Worm (Caenorhabditis elegans) whole organism, L4 larva: ENCODE results near the gene R11D1.13.

Source experiments
- Y48G9A.11 ChIP-seq: fragments of 200-800 bp; sonication (Bioruptor generic); IDR thresholded peaks from 2 replicates; pipeline ENCODE4 v1.3.6; 2022; ENCODE audit warnings: missing genetic modification reagents, missing genetic modification characterization, missing compliant biosample characterization
- Y5F2A.4 ChIP-seq: fragments of 200-800 bp; sonication (Bioruptor generic); optimal IDR thresholded peaks from 2 replicates; lab custom pipeline; 2018; ENCODE audit warnings: mild to moderate bottlenecking, missing genetic modification characterization, missing compliant biosample characterization
- aly-2 ChIP-seq: sonication (generic microtip); optimal IDR thresholded peaks from 2 replicates; lab custom pipeline; 2018; ENCODE audit warnings: missing biosample characterization, missing genetic modification characterization
- ama-1 ChIP-seq: fragments of 150-350 bp; optimal IDR thresholded peaks from 2 replicates; lab custom pipeline; 2014; ENCODE audit warnings: inconsistent platforms, mixed read lengths
- ceh-28 ChIP-seq: fragments of 150-350 bp; optimal IDR thresholded peaks from 2 replicates; lab custom pipeline; 2014; ENCODE audit warnings: missing biosample characterization, missing genetic modification reagents, missing genetic modification characterization
- ceh-32 ChIP-seq: sonication (generic microtip); optimal IDR thresholded peaks from 2 replicates; lab custom pipeline; 2016; ENCODE audit warnings: mild to moderate bottlenecking, missing genetic modification characterization, missing compliant biosample characterization; ENCODE audit not compliant: poor library complexity
- ceh-62 ChIP-seq: sonication (generic microtip); optimal IDR thresholded peaks from 2 replicates; lab custom pipeline; 2017; ENCODE audit warnings: missing biosample characterization, missing genetic modification characterization
- ces-1 ChIP-seq: fragments of 150-350 bp; sonication (generic microtip); optimal IDR thresholded peaks from 4 replicates; lab custom pipeline; 2014; ENCODE audit warnings: missing biosample characterization, missing genetic modification reagents, missing genetic modification characterization
- cey-2 ChIP-seq: sonication (generic microtip); optimal IDR thresholded peaks from 3 replicates; lab custom pipeline; 2017; ENCODE audit warnings: missing genetic modification characterization, mild to moderate bottlenecking, missing compliant biosample characterization, antibody characterized with exemption, borderline replicate concordance; ENCODE audit not compliant: insufficient read depth
- dmd-6 ChIP-seq: fragments of 200-800 bp; sonication (Bioruptor generic); IDR thresholded peaks from 2 replicates; pipeline ENCODE4 v1.3.6; 2022; ENCODE audit warnings: missing genetic modification reagents, missing genetic modification characterization, missing compliant biosample characterization
- dpl-1 ChIP-seq: fragments of 150-350 bp; optimal IDR thresholded peaks from 2 replicates; lab custom pipeline; 2014; ENCODE audit warnings: missing biosample characterization, missing genetic modification reagents, missing genetic modification characterization
- fkh-10 ChIP-seq: fragments of 150-350 bp; optimal IDR thresholded peaks from 2 replicates; lab custom pipeline; 2014; ENCODE audit warnings: missing biosample characterization, missing genetic modification reagents, missing genetic modification characterization
- hlh-30 ChIP-seq: sonication (generic microtip); optimal IDR thresholded peaks from 2 replicates; lab custom pipeline; 2017; ENCODE audit warnings: antibody characterized with exemption, mild to moderate bottlenecking, missing genetic modification characterization, missing compliant biosample characterization; ENCODE audit not compliant: insufficient read depth
- lin-1 ChIP-seq: fragments of 200-800 bp; sonication (Bioruptor generic); IDR thresholded peaks from 2 replicates; pipeline ENCODE4 v1.3.6; 2022; ENCODE audit warnings: missing genetic modification reagents, missing genetic modification characterization, missing compliant biosample characterization
- lin-38 ChIP-seq: fragments of 200-800 bp; sonication (Bioruptor generic); IDR thresholded peaks from 2 replicates; pipeline ENCODE4 v1.3.6; 2022; ENCODE audit warnings: missing genetic modification reagents, missing genetic modification characterization, missing compliant biosample characterization
- madf-9 ChIP-seq: fragments of 200-800 bp; sonication (Bioruptor generic); conservative IDR thresholded peaks from 2 replicates; pipeline ENCODE4 v1.3.6; 2022; ENCODE audit warnings: missing genetic modification reagents, missing genetic modification characterization, missing compliant biosample characterization
- mdl-1 ChIP-seq, 2 experiments: fragments of 150-350 bp in 1 of 2; sonication (generic microtip) in 1 of 2; optimal IDR thresholded peaks; 2 replicates each; lab custom pipeline; 2014 to 2017; ENCODE audit warnings: missing biosample characterization in 2 of 2, missing genetic modification characterization in 2 of 2
- mdt-29 ChIP-seq: fragments of 200-800 bp; sonication (Bioruptor generic); IDR thresholded peaks from 2 replicates; pipeline ENCODE4 v1.3.6; 2022; ENCODE audit warnings: missing genetic modification reagents, missing genetic modification characterization, missing compliant biosample characterization
- mep-1 ChIP-seq: fragments of 150-350 bp; sonication (generic microtip); optimal IDR thresholded peaks from 3 replicates; lab custom pipeline; 2014; ENCODE audit warnings: missing biosample characterization, missing genetic modification characterization
- nhr-102 ChIP-seq: sonication (generic microtip); optimal IDR thresholded peaks from 2 replicates; lab custom pipeline; 2016; ENCODE audit warnings: mild to moderate bottlenecking, missing genetic modification characterization, moderate library complexity, missing compliant biosample characterization
- nhr-11 ChIP-seq: fragments of 150-350 bp; optimal IDR thresholded peaks from 2 replicates; lab custom pipeline; 2014; ENCODE audit warnings: missing biosample characterization, missing genetic modification characterization
- nhr-6 ChIP-seq: fragments of 150-350 bp; optimal IDR thresholded peaks from 2 replicates; lab custom pipeline; 2014; ENCODE audit warnings: missing biosample characterization, missing genetic modification characterization
- skn-1 ChIP-seq: fragments of 150-350 bp; optimal IDR thresholded peaks from 2 replicates; lab custom pipeline; 2014; ENCODE audit warnings: missing biosample characterization, missing genetic modification characterization
- snpc-1.2 ChIP-seq: fragments of 200-800 bp; sonication (Bioruptor generic); IDR thresholded peaks from 2 replicates; pipeline ENCODE4 v1.3.6; 2022; ENCODE audit warnings: missing genetic modification reagents, missing genetic modification characterization, missing compliant biosample characterization
- spr-1 ChIP-seq: sonication (generic microtip); optimal IDR thresholded peaks from 2 replicates; lab custom pipeline; 2016; ENCODE audit warnings: mild to moderate bottlenecking, missing genetic modification characterization, missing compliant biosample characterization
- spr-3 ChIP-seq: fragments of 200-800 bp; sonication (Bioruptor generic); optimal IDR thresholded peaks from 2 replicates; lab custom pipeline; 2018; ENCODE audit warnings: mild to moderate bottlenecking, missing genetic modification characterization, missing compliant biosample characterization
- tag-97 ChIP-seq: fragments of 200-800 bp; sonication (Bioruptor generic); IDR thresholded peaks from 2 replicates; pipeline ENCODE4 v1.3.6; 2022; ENCODE audit warnings: missing genetic modification characterization, missing compliant biosample characterization
- unc-130 ChIP-seq: sonication (generic microtip); optimal IDR thresholded peaks from 2 replicates; lab custom pipeline; 2016; ENCODE audit warnings: missing genetic modification reagents, missing genetic modification characterization, missing compliant biosample characterization
- unc-62 ChIP-seq, 3 experiments: fragments of 150-350 bp in 1 of 3; sonication (generic microtip); optimal IDR thresholded peaks in 2 of 3; peaks in 1 of 3; 1 replicate in 1 of 3; 2 replicates in 2 of 3; lab custom pipeline; 2014 to 2017; ENCODE audit warnings: missing biosample characterization in 3 of 3, missing genetic modification characterization in 3 of 3, missing genetic modification reagents in 3 of 3, missing genotype in 1 of 3
- zag-1 ChIP-seq: fragments of 150-350 bp; optimal IDR thresholded peaks from 2 replicates; lab custom pipeline; 2014; ENCODE audit warnings: missing biosample characterization, missing genetic modification characterization
- zip-2 ChIP-seq: fragments of 150-350 bp; optimal IDR thresholded peaks from 2 replicates; lab custom pipeline; 2014; ENCODE audit warnings: missing biosample characterization, missing genetic modification characterization
- ztf-11 ChIP-seq: fragments of 150-350 bp; optimal IDR thresholded peaks from 2 replicates; lab custom pipeline; 2014; ENCODE audit warnings: missing biosample characterization, missing genetic modification characterization

Gene R11D1.13

DNA sequence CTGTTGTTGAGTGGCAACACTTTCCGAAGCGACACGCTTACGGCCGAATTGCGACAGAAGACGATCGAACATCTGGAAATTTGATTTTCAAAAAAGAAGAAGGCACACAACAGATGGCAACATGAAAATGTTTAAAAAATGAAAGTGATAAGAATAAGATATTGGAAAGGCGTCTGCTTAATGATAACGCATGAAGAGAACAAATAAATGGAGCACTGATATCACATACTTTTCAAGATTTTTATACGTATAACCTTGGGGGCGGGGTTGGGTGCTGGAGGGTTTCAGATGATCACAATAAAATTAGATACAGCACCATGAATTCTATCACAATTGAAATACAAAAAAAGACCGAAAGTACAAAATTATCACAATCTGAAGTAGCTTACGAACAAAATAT, 18.0 kb downstream of the R11D1.13 start, which contains the start of gene C15C8.7 (continued):
- no peak for TF ChIP-seq ceh-62
- TF ChIP-seq zag-1 (tag; lab: Kevin White, UChicago) = no peak
- no peak for TF ChIP-seq cey-2 (tag; lab: Kevin White, UChicago)
- no peak for TF ChIP-seq unc-62 (GFP tag; optimal IDR thresholded peaks at IDR 0.05 in 1 of 2; lab: Kevin White, UChicago)
- TF ChIP-seq unc-62 (tag; optimal IDR thresholded peaks at IDR 0.05; lab: Kevin White, UChicago) = no peak
- no peak for TF ChIP-seq nhr-102
- no peak for TF ChIP-seq spr-3 (GFP tag; lab: Kevin White, UChicago)
- TF ChIP-seq mdl-1 (tag; optimal IDR thresholded peaks at IDR 0.05; lab: Kevin White, UChicago) = no peak
- TF ChIP-seq Y48G9A.11 (GFP tag; lab: Robert Waterston, UW) = no peak
- TF ChIP-seq, all 104 proteins: peak for 10

DNA sequence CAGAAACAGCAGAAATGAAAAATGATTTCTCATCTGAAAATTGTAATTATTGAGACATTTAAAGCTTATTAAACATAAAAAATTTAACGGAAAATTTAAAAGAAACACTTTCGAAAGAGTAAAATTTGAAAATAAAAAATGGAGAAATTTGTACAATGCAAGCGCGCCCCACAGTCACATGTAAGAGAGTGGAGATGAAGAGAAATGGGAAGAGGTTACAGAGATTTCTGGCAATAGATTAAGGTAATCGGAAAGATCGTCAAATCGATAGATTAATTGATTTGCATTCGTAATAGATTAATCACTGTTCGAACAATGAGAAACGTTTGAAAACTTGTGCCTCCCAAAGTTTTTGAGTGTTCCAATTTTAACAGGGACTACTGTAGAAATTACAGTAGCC, 20.5 kb downstream of the R11D1.13 start, which contains the start of gene C15C8.4:
Gene C15C8.4, minus strand, starts transcription at position 33 of the 400 bp plus-strand sequence.
- TF ChIP-seq Y5F2A.4 (GFP tag; lab: Kevin White, UChicago) = no peak
- peak; percentile 17 for TF ChIP-seq dpl-1 (GFP tag; lab: Kevin White, UChicago)
- peak; percentile 54 for TF ChIP-seq nhr-6 (tag; lab: Kevin White, UChicago)
- TF ChIP-seq tag-97 (GFP tag; lab: Robert Waterston, UW) = no peak
- no peak for TF ChIP-seq nhr-102
- TF ChIP-seq unc-130 (GFP tag; lab: Kevin White, UChicago) = no peak

DNA sequence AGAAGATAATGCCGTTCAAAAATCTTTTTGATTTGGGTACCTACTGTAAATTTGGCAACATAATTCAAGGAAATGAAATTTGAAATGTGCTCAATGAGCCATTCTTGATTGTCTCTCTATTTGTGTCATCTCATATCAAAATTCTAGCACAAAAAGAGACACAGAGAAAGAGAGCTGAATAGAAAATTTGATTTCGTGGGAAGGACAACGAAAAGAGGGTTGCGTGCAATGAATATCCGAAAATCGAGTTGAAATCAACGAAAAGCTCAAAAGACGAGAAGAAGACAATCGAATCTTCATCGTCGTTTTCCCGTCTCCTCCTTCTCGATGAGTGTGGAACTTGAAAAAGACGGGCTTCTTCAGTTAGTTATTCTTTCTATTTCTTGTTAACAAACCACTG, 20.9 kb downstream of the R11D1.13 start, which contains the start of gene C15C8.5:
Gene C15C8.5, plus strand, starts transcription at position 152 of the 400 bp plus-strand sequence.
- TF ChIP-seq lin-38 (no peak), ztf-11 (tag; lab: Kevin White, UChicago) (no peak), lin-1 (GFP tag; lab: Robert Waterston, UW) (no peak), ces-1 (GFP tag; lab: Kevin White, UChicago) (peak; percentile 91), ama-1 (lab: Kevin White, UChicago) (no peak), zip-2 (tag; lab: Kevin White, UChicago) (no peak), hlh-30 (tag; lab: Kevin White, UChicago) (no peak), madf-9 (GFP tag; lab: Robert Waterston, UW) (no peak), snpc-1.2 (no peak), fkh-10 (GFP tag; lab: Kevin White, UChicago) (peak; percentile 97), spr-1 (tag; lab: Kevin White, UChicago) (no peak), ceh-28 (tag; lab: Kevin White, UChicago) (no peak), ceh-32 (tag; lab: Kevin White, UChicago) (no peak), aly-2 (tag; lab: Kevin White, UChicago) (no peak)

DNA sequence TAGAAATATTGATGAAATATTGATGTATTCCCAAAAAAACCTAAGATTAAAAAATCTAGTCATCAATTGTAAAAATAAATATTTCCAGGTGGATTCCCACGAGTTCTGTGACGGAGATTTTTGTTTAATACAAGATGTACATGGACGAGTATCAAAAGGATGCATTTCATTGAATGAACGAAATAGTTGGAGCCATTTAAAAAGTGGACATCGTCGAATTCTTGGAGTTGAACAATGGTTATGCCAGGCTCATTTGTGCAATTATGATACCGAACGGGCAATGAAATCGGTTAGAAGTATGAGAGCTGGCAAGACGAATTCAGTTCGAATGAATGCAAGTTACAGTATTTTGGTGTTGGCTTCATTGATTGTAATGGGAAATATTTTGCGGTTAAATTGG, 22.6 kb downstream of the R11D1.13 start:
- TF ChIP-seq mep-1 (tag; lab: Kevin White, UChicago) = no peak
- no peak for TF ChIP-seq mdl-1 (tag; optimal IDR thresholded peaks at IDR 0.05; lab: Kevin White, UChicago)
- no peak for TF ChIP-seq mdt-29
- TF ChIP-seq dmd-6 (GFP tag; lab: Robert Waterston, UW) = no peak
- no peak for TF ChIP-seq nhr-11 (tag; lab: Kevin White, UChicago)
- TF ChIP-seq unc-62 (GFP tag; optimal IDR thresholded peaks at IDR 0.05 in 1 of 2; lab: Kevin White, UChicago) = peak in 1 of 2 experiments; percentile 94
- no peak for TF ChIP-seq unc-62 (tag; optimal IDR thresholded peaks at IDR 0.05; lab: Kevin White, UChicago)
- no peak for TF ChIP-seq lin-38

DNA sequence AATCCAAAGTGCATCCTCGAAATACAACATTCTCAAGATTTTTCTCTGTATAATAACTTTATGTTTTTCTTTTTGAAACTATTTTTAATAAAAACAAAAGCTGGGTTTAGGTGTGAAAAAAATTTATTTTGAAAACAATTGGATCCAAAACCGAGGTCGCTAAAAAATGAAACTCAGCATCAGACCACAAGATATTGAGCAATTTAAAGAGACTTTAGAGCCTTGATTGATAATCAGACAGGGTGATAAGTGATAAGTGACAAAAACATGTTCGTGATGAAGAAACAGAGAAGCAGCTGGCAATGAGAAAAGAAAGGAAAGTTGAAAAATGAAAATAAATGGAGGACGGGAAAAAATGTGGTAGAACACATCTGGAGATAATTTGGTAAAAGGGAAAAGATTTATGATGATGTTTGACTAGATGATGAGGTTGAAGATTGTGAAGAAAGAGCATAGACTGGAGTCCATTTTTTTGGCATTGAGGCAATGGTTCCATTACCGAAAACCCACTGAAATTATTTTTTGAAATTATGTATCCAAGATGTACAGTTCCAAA, 24.6 kb downstream of the R11D1.13 start, which contains the start of gene C15C8.6:
Gene C15C8.6, minus strand, starts transcription at position 51 of the 556 bp plus-strand sequence.
- TF ChIP-seq unc-62 (GFP tag; optimal IDR thresholded peaks at IDR 0.05 in 1 of 2; lab: Kevin White, UChicago) (peak in 1 of 2 experiments; percentile 50), unc-62 (tag; optimal IDR thresholded peaks at IDR 0.05; lab: Kevin White, UChicago) (no peak), skn-1 (tag; lab: Kevin White, UChicago) (no peak)
